Fruit fly (Drosophila melanogaster) whole organism: Measurements from ENCODE around the gene CG14331.

Source experiments
- Dll ChIP-seq: fragments of >200 bp; optimal IDR thresholded peaks from 2 replicates; lab custom pipeline; 2017
- EcR ChIP-seq, 2 experiments: fragments of >200 bp; optimal IDR thresholded peaks; 2 replicates each; lab custom pipeline; 2017; ENCODE audit warnings: missing biosample characterization in 2 of 2, missing genetic modification characterization in 2 of 2, missing genetic modification reagents in 2 of 2
- pan ChIP-seq: fragments of >200 bp; optimal IDR thresholded peaks from 2 replicates; lab custom pipeline; 2017
- psq ChIP-seq: fragments of >200 bp; optimal IDR thresholded peaks from 2 replicates; lab custom pipeline; 2017

DNA sequence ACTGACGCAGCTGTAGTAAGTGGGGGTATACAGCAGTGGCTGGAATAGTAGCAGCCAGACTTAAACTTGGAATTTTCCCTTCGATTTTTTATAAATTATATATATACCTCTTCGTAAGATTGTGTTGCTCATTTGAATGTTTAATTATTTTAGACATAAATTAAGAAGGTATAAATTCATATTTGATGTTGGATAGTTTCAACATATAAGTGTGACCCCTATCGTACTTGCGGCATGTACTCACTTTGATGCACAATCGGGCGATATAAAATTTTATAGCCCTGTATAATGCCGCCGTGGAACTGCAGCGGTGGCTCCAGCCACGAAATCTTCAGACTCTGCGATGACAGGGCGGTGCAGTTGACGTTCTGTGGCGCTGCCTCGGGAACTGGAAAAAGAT lies 40.7 kb upstream of the CG14331 start:
- TF ChIP-seq EcR (GFP tag; optimal IDR thresholded peaks at IDR 0.05; lab: Kevin White, UChicago) (no peak), Dll (lab: Kevin White, UChicago) (no peak), psq (lab: Kevin White, UChicago) (no peak), pan (lab: Kevin White, UChicago) (no peak)
